Worm (Caenorhabditis elegans) whole organism, L4/young adult: ENCODE measurements around the gene C30H6.12.

Source experiments
- dao-5 ChIP-seq: sonication (generic microtip); optimal IDR thresholded peaks from 2 replicates; lab custom pipeline; 2016; ENCODE audit warnings: missing genotype, missing genetic modification characterization, moderate library complexity, missing compliant biosample characterization
- him-1 ChIP-seq: sonication (generic microtip); optimal IDR thresholded peaks from 2 replicates; lab custom pipeline; 2016; ENCODE audit warnings: missing genotype, missing genetic modification reagents, missing genetic modification characterization, missing compliant biosample characterization

ce11 chrIV:17380061-17380680, 3.0 kb upstream of the C30H6.12 start, which contains the start of the genes C30H6.9 and dlat-2:
- TF ChIP-seq him-1 (tag; lab: Kevin White, UChicago) (no peak), dao-5 (tag; lab: Kevin White, UChicago) (no peak)
